Fruit fly (Drosophila melanogaster) whole organism, embryonic: ENCODE results near the gene CG3184.

Experiments
- Aef1 ChIP-seq: fragments of 200-800 bp; sonication (Bioruptor generic); IDR thresholded peaks from 3 replicates; pipeline ENCODE4 v1.3.6; 2022; ENCODE audit warnings: missing biosample characterization, missing genetic modification characterization
- BEAF-32 ChIP-seq: fragments of 200-800 bp; sonication (Bioruptor generic); optimal IDR thresholded peaks from 3 replicates; lab custom pipeline; 2017; ENCODE audit warnings: missing biosample characterization, missing genetic modification characterization, mild to moderate bottlenecking, moderate library complexity, missing genetic modification reagents
- Bgb ChIP-seq: fragments of 200-800 bp; sonication (Bioruptor generic); IDR thresholded peaks from 2 replicates; pipeline ENCODE4 v1.3.6; 2022; ENCODE audit warnings: missing biosample characterization, missing genetic modification characterization; ENCODE audit not compliant: partially characterized antibody
- CG10462 ChIP-seq: fragments of 200-800 bp; sonication (Bioruptor generic); optimal IDR thresholded peaks from 2 replicates; lab custom pipeline; 2016; ENCODE audit warnings: missing biosample characterization, missing genetic modification characterization
- CG10959 ChIP-seq: fragments of 200-800 bp; sonication (Bioruptor generic); IDR thresholded peaks from 2 replicates; pipeline ENCODE4 v1.3.6; 2022; ENCODE audit warnings: missing biosample characterization, missing genetic modification characterization
- CG12744 ChIP-seq: fragments of 200-800 bp; sonication (Bioruptor generic); optimal IDR thresholded peaks from 2 replicates; lab custom pipeline; 2016; ENCODE audit warnings: missing biosample characterization, missing genetic modification characterization
- CG14441 ChIP-seq: fragments of 200-800 bp; sonication (Bioruptor generic); IDR thresholded peaks from 2 replicates; pipeline ENCODE4 v1.3.6; 2022; ENCODE audit warnings: missing biosample characterization, missing genetic modification characterization
- CG1792 ChIP-seq: fragments of 200-800 bp; sonication (Bioruptor generic); optimal IDR thresholded peaks from 2 replicates; lab custom pipeline; 2016; ENCODE audit warnings: missing biosample characterization, missing genetic modification characterization
- CG2129 ChIP-seq: fragments of 200-800 bp; sonication (Bioruptor generic); IDR thresholded peaks from 2 replicates; pipeline ENCODE4 v1.3.6; 2022; ENCODE audit warnings: missing biosample characterization, missing genetic modification characterization; ENCODE audit not compliant: partially characterized antibody
- CG30431 ChIP-seq: fragments of 200-800 bp; sonication (Bioruptor generic); optimal IDR thresholded peaks from 2 replicates; lab custom pipeline; 2017; ENCODE audit warnings: missing biosample characterization, missing genetic modification characterization
- CG3163 ChIP-seq: fragments of 200-800 bp; sonication (Bioruptor generic); optimal IDR thresholded peaks from 3 replicates; lab custom pipeline; 2016; ENCODE audit warnings: missing biosample characterization, missing genetic modification characterization
- CG34224 ChIP-seq: fragments of 200-800 bp; sonication (Bioruptor generic); IDR thresholded peaks from 3 replicates; pipeline ENCODE4 v1.3.6; 2022; ENCODE audit warnings: missing biosample characterization, missing genetic modification characterization; ENCODE audit not compliant: partially characterized antibody
- CG4404 ChIP-seq: fragments of 200-800 bp; sonication (Bioruptor generic); IDR thresholded peaks from 2 replicates; pipeline ENCODE4 v1.3.6; 2022; ENCODE audit warnings: missing biosample characterization, missing genetic modification characterization
- CG6654 ChIP-seq: fragments of 200-800 bp; sonication (Bioruptor generic); optimal IDR thresholded peaks from 2 replicates; lab custom pipeline; 2017; ENCODE audit warnings: missing biosample characterization, mild to moderate bottlenecking, missing genetic modification characterization
- CG6791 ChIP-seq: fragments of 200-800 bp; sonication (Bioruptor generic); IDR thresholded peaks from 3 replicates; pipeline ENCODE4 v1.3.6; 2022; ENCODE audit warnings: missing biosample characterization, missing genetic modification characterization; ENCODE audit not compliant: partially characterized antibody
- CG7928 ChIP-seq: fragments of 200-800 bp; sonication (Bioruptor generic); optimal IDR thresholded peaks from 2 replicates; lab custom pipeline; 2017; ENCODE audit warnings: missing biosample characterization, mild to moderate bottlenecking, missing genetic modification characterization
- CG7987 ChIP-seq: fragments of 200-800 bp; sonication (Bioruptor generic); optimal IDR thresholded peaks from 2 replicates; lab custom pipeline; 2018; ENCODE audit warnings: missing biosample characterization, mild to moderate bottlenecking, missing genetic modification characterization, moderate library complexity
- CG8359 ChIP-seq: fragments of 200-800 bp; sonication (Bioruptor generic); optimal IDR thresholded peaks from 2 replicates; lab custom pipeline; 2017; ENCODE audit warnings: missing biosample characterization, mild to moderate bottlenecking, missing genetic modification characterization, borderline replicate concordance
- Dp ChIP-seq: fragments of 200-800 bp; sonication (Bioruptor generic); optimal IDR thresholded peaks from 2 replicates; lab custom pipeline; 2018; ENCODE audit warnings: missing biosample characterization, mild to moderate bottlenecking, missing genetic modification characterization, moderate library complexity
- Dref ChIP-seq: fragments of 200-800 bp; sonication (Bioruptor generic); IDR thresholded peaks from 2 replicates; pipeline ENCODE4 v1.3.6; 2022; ENCODE audit warnings: missing biosample characterization, missing genetic modification characterization
- HLH4C ChIP-seq: fragments of 200-800 bp; sonication (Bioruptor generic); IDR thresholded peaks from 3 replicates; pipeline ENCODE4 v1.3.6; 2022; ENCODE audit warnings: missing biosample characterization, missing genetic modification characterization; ENCODE audit not compliant: partially characterized antibody
- Hmr ChIP-seq: fragments of 200-800 bp; sonication (Bioruptor generic); optimal IDR thresholded peaks from 3 replicates; lab custom pipeline; 2017; ENCODE audit warnings: mild to moderate bottlenecking, missing biosample characterization, missing genetic modification reagents, missing genetic modification characterization
- Hsf ChIP-seq: fragments of 200-800 bp; sonication (Bioruptor generic); optimal IDR thresholded peaks from 3 replicates; lab custom pipeline; 2016; ENCODE audit warnings: missing biosample characterization, missing genetic modification characterization
- Lim3 ChIP-seq: fragments of 200-800 bp; sonication (Bioruptor generic); IDR thresholded peaks from 2 replicates; pipeline ENCODE4 v1.3.6; 2022; ENCODE audit warnings: missing biosample characterization, missing genetic modification characterization
- MBD-R2 ChIP-seq: fragments of 200-800 bp; sonication (Bioruptor generic); IDR thresholded peaks from 2 replicates; pipeline ENCODE4 v1.3.6; 2022; ENCODE audit warnings: missing biosample characterization, missing genetic modification characterization
- Nf-YC ChIP-seq: fragments of 200-800 bp; optimal IDR thresholded peaks from 3 replicates; lab custom pipeline; 2019; ENCODE audit warnings: missing biosample characterization, mild to moderate bottlenecking, missing genetic modification characterization, moderate library complexity
- Optix ChIP-seq: fragments of 200-800 bp; sonication (Bioruptor generic); IDR thresholded peaks from 3 replicates; pipeline ENCODE4 v1.3.6; 2022; ENCODE audit warnings: missing biosample characterization, missing genetic modification characterization
- Scr ChIP-seq: fragments of 200-800 bp; sonication (Bioruptor generic); IDR thresholded peaks from 2 replicates; pipeline ENCODE4 v1.3.6; 2022; ENCODE audit warnings: missing biosample characterization, missing genetic modification characterization; ENCODE audit not compliant: partially characterized antibody
- Sry-δ ChIP-seq: fragments of 200-800 bp; sonication (Bioruptor generic); optimal IDR thresholded peaks from 2 replicates; lab custom pipeline; 2016; ENCODE audit warnings: missing biosample characterization, missing genetic modification characterization
- Trl ChIP-seq, 3 experiments: fragments of >200 bp in 2 of 3; fragments of 200-800 bp in 1 of 3; sonication (Bioruptor generic) in 1 of 3; optimal IDR thresholded peaks; 2 replicates in 1 of 3; 3 replicates in 2 of 3; lab custom pipeline; 2016 to 2017; ENCODE audit warnings: missing biosample characterization in 1 of 3, missing genetic modification characterization in 1 of 3
- Usf ChIP-seq: fragments of 200-800 bp; sonication (Bioruptor generic); optimal IDR thresholded peaks from 2 replicates; lab custom pipeline; 2017; ENCODE audit warnings: missing genotype, missing biosample characterization, missing genetic modification characterization
- Xrp1 ChIP-seq: fragments of 200-800 bp; sonication (Bioruptor generic); IDR thresholded peaks from 2 replicates; pipeline ENCODE4 v1.3.6; 2022; ENCODE audit warnings: missing biosample characterization, missing genetic modification characterization
- abd-A ChIP-seq: fragments of 200-800 bp; sonication (Bioruptor generic); optimal IDR thresholded peaks from 3 replicates; lab custom pipeline; 2019; ENCODE audit warnings: missing biosample characterization, mild to moderate bottlenecking, missing genetic modification characterization, moderate library complexity
- ap ChIP-seq: fragments of 200-800 bp; sonication (Bioruptor generic); IDR thresholded peaks from 2 replicates; pipeline ENCODE4 v1.3.6; 2022; ENCODE audit warnings: missing biosample characterization, missing genetic modification characterization
- bab2 ChIP-seq: fragments of 200-800 bp; sonication (Bioruptor generic); optimal IDR thresholded peaks from 2 replicates; lab custom pipeline; 2016; ENCODE audit warnings: missing biosample characterization, missing genetic modification characterization
- fd64A ChIP-seq: fragments of 200-800 bp; sonication (Bioruptor generic); optimal IDR thresholded peaks from 3 replicates; lab custom pipeline; 2018; ENCODE audit warnings: missing biosample characterization, mild to moderate bottlenecking, missing genetic modification characterization
- gcm2 ChIP-seq: fragments of 200-800 bp; sonication (Bioruptor generic); optimal IDR thresholded peaks from 2 replicates; lab custom pipeline; 2016; ENCODE audit warnings: missing biosample characterization, missing genetic modification characterization
- hb ChIP-seq: fragments of 200-800 bp; sonication (Bioruptor generic); IDR thresholded peaks from 3 replicates; pipeline ENCODE4 v1.3.6; 2022; ENCODE audit warnings: missing biosample characterization, missing genetic modification characterization; ENCODE audit not compliant: partially characterized antibody
- maf-S ChIP-seq: fragments of 200-800 bp; sonication (Bioruptor generic); optimal IDR thresholded peaks from 2 replicates; lab custom pipeline; 2016; ENCODE audit warnings: missing biosample characterization, missing genetic modification characterization
- org-1 ChIP-seq: fragments of 200-800 bp; sonication (Bioruptor generic); optimal IDR thresholded peaks from 2 replicates; lab custom pipeline; 2017; ENCODE audit warnings: missing biosample characterization, missing genetic modification characterization
- pzg ChIP-seq: fragments of 200-800 bp; sonication (Bioruptor generic); optimal IDR thresholded peaks from 3 replicates; lab custom pipeline; 2018; ENCODE audit warnings: missing biosample characterization, mild to moderate bottlenecking, missing genetic modification characterization, moderate library complexity
- rib ChIP-seq: fragments of 200-800 bp; sonication (Bioruptor generic); IDR thresholded peaks from 2 replicates; pipeline ENCODE4 v1.3.6; 2022; ENCODE audit warnings: missing biosample characterization, missing genetic modification characterization
- salm ChIP-seq: fragments of 200-800 bp; sonication (Bioruptor generic); optimal IDR thresholded peaks from 2 replicates; lab custom pipeline; 2018; ENCODE audit warnings: missing biosample characterization, mild to moderate bottlenecking, missing genetic modification characterization
- sna ChIP-seq: fragments of 200-800 bp; sonication (Bioruptor generic); IDR thresholded peaks from 2 replicates; pipeline ENCODE4 v1.3.6; 2022; ENCODE audit warnings: missing biosample characterization, missing genetic modification characterization; ENCODE audit not compliant: partially characterized antibody
- toy ChIP-seq: fragments of 200-800 bp; sonication (Bioruptor generic); IDR thresholded peaks from 2 replicates; pipeline ENCODE4 v1.3.6; 2022; ENCODE audit warnings: missing biosample characterization, missing genetic modification characterization
- vnd ChIP-seq: fragments of 200-800 bp; sonication (Bioruptor generic); IDR thresholded peaks from 3 replicates; pipeline ENCODE4 v1.3.6; 2022; ENCODE audit warnings: missing biosample characterization, missing genetic modification characterization; ENCODE audit not compliant: partially characterized antibody

Gene CG3184

dm6 chrX:6687267-6687666, 1.3 kb downstream of the CG3184 start, which contains the start of gene CG44303 (continued):
- TF ChIP-seq CG10462 (GFP tag; lab: Kevin White, UChicago) (no peak), sna (GFP tag; lab: Robert Waterston, UW) (0 out of 2 replicates have a peak, but pooled peaks have one; percentile 22), MBD-R2 (GFP tag; lab: Robert Waterston, UW) (peak; percentile 35; the same call in 1 of the 2 replicates), Bgb (GFP tag; lab: Robert Waterston, UW) (peak; percentile 65), Dref (GFP tag; lab: Robert Waterston, UW) (peak; percentile 77), BEAF-32 (GFP tag; lab: Kevin White, UChicago) (peak; percentile 30), pzg (GFP tag; lab: Kevin White, UChicago) (peak; percentile 28), toy (no peak), CG6791 (GFP tag; lab: Robert Waterston, UW) (peak; percentile 82), HLH4C (GFP tag; lab: Robert Waterston, UW) (peak; percentile 80), CG7928 (GFP tag; lab: Kevin White, UChicago) (peak; percentile 83), Dp (peak; percentile 71), hb (peak; percentile 76; the same call in 2 of the 3 replicates)

- TF ChIP-seq Dref (GFP tag; lab: Robert Waterston, UW) = peak; percentile 70
- TF ChIP-seq CG8359 (GFP tag; lab: Kevin White, UChicago) = no peak
- TF ChIP-seq org-1 = no peak
- peak; percentile 15; the same call in 2 of the 3 replicates for TF ChIP-seq CG34224
- no peak for TF ChIP-seq CG30431 (GFP tag; lab: Kevin White, UChicago)
- TF ChIP-seq Optix (GFP tag; lab: Robert Waterston, UW) = no peak
- no peak for TF ChIP-seq abd-A
- TF ChIP-seq CG2129 (GFP tag; lab: Robert Waterston, UW) = no peak
- no peak for TF ChIP-seq CG3163 (GFP tag; lab: Kevin White, UChicago)
- no peak for TF ChIP-seq CG1792
- no peak for TF ChIP-seq CG6654 (GFP tag; lab: Kevin White, UChicago)
- no peak for TF ChIP-seq Usf (GFP tag; lab: Kevin White, UChicago)
- TF ChIP-seq Xrp1 (GFP tag; lab: Robert Waterston, UW) = no peak
- no peak for TF ChIP-seq bab2 (GFP tag; lab: Kevin White, UChicago)
- TF ChIP-seq Lim3 (GFP tag; lab: Robert Waterston, UW) = no peak
- TF ChIP-seq maf-S (GFP tag; lab: Kevin White, UChicago) = no peak
- TF ChIP-seq Scr = peak; percentile 46
- TF ChIP-seq Hmr = no peak
- no peak for TF ChIP-seq Hsf (GFP tag; lab: Kevin White, UChicago)
- TF ChIP-seq CG10959 (GFP tag; lab: Robert Waterston, UW) = no peak
- TF ChIP-seq pzg (GFP tag; lab: Kevin White, UChicago) = peak; percentile 52
- TF ChIP-seq Nf-YC (tag; lab: Kevin White, UChicago) = no peak
- TF ChIP-seq Aef1 (GFP tag; lab: Robert Waterston, UW) = no peak
- no peak for TF ChIP-seq CG12744 (GFP tag; lab: Kevin White, UChicago)
- no peak for TF ChIP-seq CG14441
- TF ChIP-seq CG4404 (GFP tag; lab: Robert Waterston, UW) = no peak
- TF ChIP-seq gcm2 (GFP tag; lab: Kevin White, UChicago) = no peak
- TF ChIP-seq fd64A (GFP tag; lab: Kevin White, UChicago) = no peak
- TF ChIP-seq Trl (optimal IDR thresholded peaks at IDR 0.05; lab: Kevin White, UChicago) = no peak
- TF ChIP-seq Trl (GFP tag; optimal IDR thresholded peaks at IDR 0.05; lab: Kevin White, UChicago) = no peak
- TF ChIP-seq vnd (GFP tag; lab: Robert Waterston, UW) = peak; percentile 15; the same call in 1 of the 3 replicates
- TF ChIP-seq ap = no peak
- no peak for TF ChIP-seq salm (tag; lab: Kevin White, UChicago)
- TF ChIP-seq rib (GFP tag; lab: Robert Waterston, UW) = peak; percentile 65; the same call in 1 of the 2 replicates
- TF ChIP-seq Bgb (GFP tag; lab: Robert Waterston, UW) = peak; percentile 59
- TF ChIP-seq Sry-δ (GFP tag; lab: Kevin White, UChicago) = peak; percentile 66
- no peak for TF ChIP-seq CG7987 (GFP tag; lab: Kevin White, UChicago)
Observed at dm6 chrX:6683635-6684499, 4.7 kb downstream of the CG3184 start, which contains the start of gene Pink1. Gene Pink1, plus strand, starts transcription at chrX:6683798.
